Fruit fly (Drosophila melanogaster): ENCODE data around the gene Duba.
"Not testable (repeated sequence)": the region's sequence is repeated elsewhere in the genome, so short reads cannot be mapped to it uniquely, and the experiment has no call there.

The Duba gene

DNA sequence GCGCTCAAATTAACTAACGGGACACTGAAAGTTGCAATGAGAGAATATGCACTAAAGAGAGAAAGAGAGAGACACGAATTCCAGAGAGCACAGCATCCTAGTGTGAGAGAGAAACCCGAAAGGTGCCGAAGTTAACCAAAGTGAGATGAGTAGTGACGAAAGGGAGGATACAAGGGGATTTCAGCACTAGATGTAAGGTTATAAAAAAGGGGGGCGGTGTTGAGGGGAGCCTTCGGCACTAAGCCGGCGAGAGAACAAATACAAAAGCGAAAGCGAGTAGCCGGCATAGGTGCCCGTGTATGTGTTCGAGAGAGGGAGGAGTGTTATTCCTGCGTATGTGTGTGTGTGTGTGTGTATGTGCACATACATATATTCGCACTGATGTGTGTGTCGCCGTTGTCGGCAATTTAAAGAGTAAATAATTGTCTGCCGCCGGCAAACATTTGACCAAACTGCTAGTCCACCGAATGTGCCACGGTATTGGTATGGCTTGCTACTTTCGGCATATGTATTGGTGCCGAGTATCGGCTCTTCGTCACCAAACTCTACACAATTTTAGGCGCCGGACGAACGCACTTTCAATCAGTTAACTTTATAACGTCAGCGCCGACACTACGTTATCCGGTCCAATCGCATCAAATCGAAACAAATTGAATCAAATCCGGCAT lies 12.5 kb downstream of the Duba start, which contains the start of gene CG7368:
TSS of gene CG7368 (plus strand) at position 618 of the 668 bp plus-strand sequence.
- TF ChIP-seq OdsH (GFP tag; optimal IDR thresholded peaks at IDR 0.05) (no peak), CrebA (GFP tag; optimal IDR thresholded peaks at IDR 0.05; ENCODE audit: borderline replicate concordance) (no peak), CG9705 (GFP tag; optimal IDR thresholded peaks at IDR 0.05) (no peak), dl (GFP tag; optimal IDR thresholded peaks at IDR 0.05; ENCODE audit: insufficient read depth in 1 of 2, partially characterized antibody in 2 of 2) (peak in 1 of 2 experiments; percentile 2)

- TF ChIP-seq h (GFP tag; optimal IDR thresholded peaks at IDR 0.05) = no peak
- peak in 1 of 2 experiments; percentile 18 for TF ChIP-seq foxo (GFP tag; optimal IDR thresholded peaks at IDR 0.05)
- peak; percentile 52 for TF ChIP-seq Sp1 (GFP tag; optimal IDR thresholded peaks at IDR 0.05)
- peak; percentile 23 for TF ChIP-seq HLH106 (tag; optimal IDR thresholded peaks at IDR 0.05)
Observed at dm6 chr3L:11593778-11594177, 15.5 kb downstream of the Duba start.

- TF ChIP-seq CG9705 (GFP tag; optimal IDR thresholded peaks at IDR 0.05) = no peak
- no peak for TF ChIP-seq Dfd (GFP tag; optimal IDR thresholded peaks at IDR 0.05)
- TF ChIP-seq dl (GFP tag; optimal IDR thresholded peaks at IDR 0.05; ENCODE audit: insufficient read depth in 1 of 2, partially characterized antibody in 2 of 2) = no peak
- no peak for TF ChIP-seq CrebA (GFP tag; optimal IDR thresholded peaks at IDR 0.05; ENCODE audit: borderline replicate concordance)
- TF ChIP-seq woc (GFP tag; optimal IDR thresholded peaks at IDR 0.05) = no peak
- TF ChIP-seq jim (GFP tag; optimal IDR thresholded peaks at IDR 0.05) = no peak
- TF ChIP-seq OdsH (GFP tag; optimal IDR thresholded peaks at IDR 0.05) = no peak
- TF ChIP-seq GATAd (GFP tag; optimal IDR thresholded peaks at IDR 0.05) = no peak
- no peak for TF ChIP-seq ey (GFP tag; optimal IDR thresholded peaks at IDR 0.05)
- TF ChIP-seq rgr (GFP tag; optimal IDR thresholded peaks at IDR 0.05) = no peak
- TF ChIP-seq Sp1 (GFP tag; optimal IDR thresholded peaks at IDR 0.05) = no peak
- TF ChIP-seq usp (GFP tag; optimal IDR thresholded peaks at IDR 0.05) = no peak
- TF ChIP-seq brk (GFP tag; optimal IDR thresholded peaks at IDR 0.05) = no peak
- TF ChIP-seq tai (GFP tag; optimal IDR thresholded peaks at IDR 0.05) = no peak
Observed at dm6 chr3L:11591803-11592202, 17.5 kb downstream of the Duba start.

- TF ChIP-seq GATAd (GFP tag; optimal IDR thresholded peaks at IDR 0.05) (no peak), OdsH (GFP tag; optimal IDR thresholded peaks at IDR 0.05) (no peak)
Observed at dm6 chr3L:11591131-11591530, 18.1 kb downstream of the Duba start, which contains the start of gene CG33268. Gene CG33268 (minus strand): TSS chr3L:11591231.

DNA sequence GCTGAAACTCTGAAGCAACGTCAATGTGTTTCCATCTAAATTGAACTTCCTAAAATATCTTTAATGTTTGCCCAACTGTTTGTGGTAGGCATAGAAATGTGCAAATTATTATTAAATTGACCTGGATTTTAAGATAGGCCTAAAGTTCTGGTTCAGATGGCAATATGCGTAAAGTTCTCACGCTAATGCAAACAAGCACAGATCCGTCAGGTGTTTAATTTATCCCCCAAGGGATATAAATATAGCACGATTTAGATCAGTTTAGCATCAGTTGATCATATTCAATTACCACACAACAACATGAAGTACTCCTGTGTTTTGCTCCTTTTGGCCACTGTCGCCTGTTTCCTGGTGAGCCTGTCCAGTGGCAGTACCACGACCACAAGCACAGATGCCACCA lies 19.9 kb downstream of the Duba start, which contains the start of gene CG7377:
TSS of gene CG7377 (plus strand) at position 301 of the 400 bp plus-strand sequence.
- not testable (repeated sequence) for TF ChIP-seq woc, OdsH, fru (GFP tag; optimal IDR thresholded peaks at IDR 0.05)

DNA sequence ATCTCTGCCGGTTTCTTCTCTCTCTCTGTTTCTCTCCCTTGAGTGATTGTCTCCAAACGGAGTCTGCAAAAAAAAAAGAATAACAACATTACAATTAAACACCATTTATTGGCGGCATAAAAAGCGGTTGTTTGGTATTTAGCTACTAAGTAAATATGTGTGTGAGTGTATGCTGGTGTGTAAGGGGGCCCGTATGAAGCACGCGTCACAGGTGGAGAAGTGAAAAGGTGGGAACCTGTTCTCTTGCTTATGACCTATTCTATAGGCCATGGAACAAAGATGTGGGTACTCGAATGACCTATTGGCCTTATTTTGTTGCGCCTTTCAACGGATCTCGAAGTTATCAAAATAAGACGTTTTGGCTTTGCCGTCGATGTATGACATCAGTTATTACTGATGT lies 20.7 kb downstream of the Duba start:
- TF ChIP-seq sv (GFP tag; optimal IDR thresholded peaks at IDR 0.05) (no peak), br (GFP tag; optimal IDR thresholded peaks at IDR 0.05) (no peak), brk (GFP tag; optimal IDR thresholded peaks at IDR 0.05) (no peak), Hr83 (GFP tag; optimal IDR thresholded peaks at IDR 0.05; ENCODE audit: poor library complexity, severe bottlenecking) (no peak), woc (GFP tag; optimal IDR thresholded peaks at IDR 0.05) (no peak), jim (GFP tag; optimal IDR thresholded peaks at IDR 0.05) (no peak)

DNA sequence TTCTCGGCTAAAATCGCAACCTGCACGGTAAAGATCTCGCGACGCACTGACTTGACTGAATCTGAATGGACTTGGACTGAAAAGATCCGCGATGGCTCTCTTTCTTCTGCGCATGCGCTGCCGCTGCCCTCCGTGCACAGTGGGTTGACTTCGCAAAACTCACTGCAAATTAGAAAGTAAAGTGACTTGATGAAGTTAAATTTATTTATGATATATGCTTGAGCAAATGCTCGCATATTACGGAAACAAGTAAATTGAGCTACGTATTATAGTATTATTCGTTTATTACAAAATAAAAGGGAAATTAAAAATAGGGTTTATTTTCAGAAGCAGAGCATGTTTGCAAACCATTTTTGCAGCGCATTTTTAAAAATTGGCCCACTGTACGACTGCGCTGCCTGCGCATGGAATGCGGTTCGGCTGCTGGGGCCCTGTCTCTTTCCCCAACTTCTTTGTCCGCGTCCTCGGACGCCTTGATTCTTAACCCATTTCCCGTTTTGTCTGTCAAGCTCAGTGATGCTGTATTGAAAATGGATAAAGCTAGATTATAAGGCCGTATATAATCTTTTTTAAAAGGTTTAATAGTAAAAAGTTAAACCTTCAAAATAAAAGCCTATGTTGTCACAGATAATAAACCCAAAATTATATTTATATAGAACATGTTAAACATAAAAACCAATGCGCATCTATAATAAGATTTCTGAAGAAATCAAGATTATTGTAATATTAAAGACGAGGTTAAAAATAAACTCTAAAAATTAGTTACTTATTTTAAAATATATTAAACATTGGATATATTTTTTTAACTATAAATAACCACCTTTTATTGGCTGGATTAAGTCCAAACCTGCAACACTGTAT lies 21.3 kb downstream of the Duba start, which contains the start of gene rt:
TSS of gene rt (minus strand) at position 51 of the 861 bp plus-strand sequence.
- TF ChIP-seq br (GFP tag; optimal IDR thresholded peaks at IDR 0.05) = peak; percentile 68
- peak; percentile 39 for TF ChIP-seq OdsH (GFP tag; optimal IDR thresholded peaks at IDR 0.05)
- peak; percentile 6 for TF ChIP-seq Hnf4 (GFP tag; optimal IDR thresholded peaks at IDR 0.05)
- TF ChIP-seq Hr83 (GFP tag; optimal IDR thresholded peaks at IDR 0.05; ENCODE audit: poor library complexity, severe bottlenecking) = no peak
- no peak for TF ChIP-seq dl (GFP tag; optimal IDR thresholded peaks at IDR 0.05; ENCODE audit: insufficient read depth in 1 of 2, partially characterized antibody in 2 of 2)
- TF ChIP-seq lola (GFP tag; optimal IDR thresholded peaks at IDR 0.05) = no peak
- TF ChIP-seq CG32264 (GFP tag; optimal IDR thresholded peaks at IDR 0.05) = no peak
- TF ChIP-seq Dif (GFP tag; optimal IDR thresholded peaks at IDR 0.05; ENCODE audit: partially characterized antibody) = no peak
- TF ChIP-seq h (GFP tag; optimal IDR thresholded peaks at IDR 0.05) = peak; percentile 74
- peak; percentile 75 for TF ChIP-seq Sp1 (GFP tag; optimal IDR thresholded peaks at IDR 0.05)
- peak; percentile 74 for TF ChIP-seq Myc (optimal IDR thresholded peaks at IDR 0.05)
- peak; percentile 74 for TF ChIP-seq fru (GFP tag; optimal IDR thresholded peaks at IDR 0.05)
- TF ChIP-seq Abd-B (GFP tag; optimal IDR thresholded peaks at IDR 0.05) = no peak
- TF ChIP-seq pan (optimal IDR thresholded peaks at IDR 0.05) = no peak
- no peak for TF ChIP-seq usp (GFP tag; optimal IDR thresholded peaks at IDR 0.05)
- TF ChIP-seq rgr (GFP tag; optimal IDR thresholded peaks at IDR 0.05) = peak; percentile 68
- TF ChIP-seq brk (GFP tag; optimal IDR thresholded peaks at IDR 0.05) = no peak
- TF ChIP-seq foxo (GFP tag; optimal IDR thresholded peaks at IDR 0.05) = peak in 1 of 2 experiments; percentile 76
- TF ChIP-seq GATAd (GFP tag; optimal IDR thresholded peaks at IDR 0.05) = no peak
- TF ChIP-seq sage (GFP tag; optimal IDR thresholded peaks at IDR 0.05) = peak; percentile 26
- TF ChIP-seq sv (GFP tag; optimal IDR thresholded peaks at IDR 0.05) = peak; percentile 15
- no peak for TF ChIP-seq Dfd (GFP tag; optimal IDR thresholded peaks at IDR 0.05)
- TF ChIP-seq Vsx2 (GFP tag; optimal IDR thresholded peaks at IDR 0.05; ENCODE audit: partially characterized antibody) = no peak
- peak; percentile 56 for TF ChIP-seq dmrt93B (GFP tag; optimal IDR thresholded peaks at IDR 0.05)
